Worm (Caenorhabditis elegans) whole organism, late embryonic: ENCODE measurements around the gene repo-1.

Experiments used
- nhr-232 ChIP-seq: sonication (generic microtip); optimal IDR thresholded peaks from 2 replicates; lab custom pipeline; 2016; ENCODE audit warnings: missing genetic modification characterization, missing compliant biosample characterization
- sdc-2 ChIP-seq: sonication (generic microtip); optimal IDR thresholded peaks from 2 replicates; lab custom pipeline; 2016; ENCODE audit warnings: missing genotype, missing genetic modification characterization, missing compliant biosample characterization

DNA sequence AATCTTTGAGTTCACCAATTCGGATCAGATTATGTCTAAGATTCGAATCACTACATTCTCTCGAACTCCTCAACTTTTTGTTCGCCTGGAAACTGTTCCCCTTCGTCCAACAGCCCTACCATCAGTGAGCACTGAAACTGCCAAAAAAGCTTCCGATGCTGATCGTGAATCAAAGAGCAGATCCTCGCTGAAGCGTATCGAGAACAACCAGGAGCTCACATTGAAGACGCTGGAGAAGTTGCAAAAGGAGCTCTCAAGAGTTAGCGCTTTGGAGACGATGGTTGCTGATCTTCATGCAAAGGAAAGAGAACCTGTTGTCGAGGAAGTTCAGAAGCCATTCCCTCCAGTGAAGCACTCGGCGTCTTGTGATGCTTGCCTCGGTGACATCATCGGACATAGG is 49.5 kb upstream of the repo-1 start:
- TF ChIP-seq sdc-2 (tag; lab: Kevin White, UChicago) (no peak), nhr-232 (no peak)
